Fruit fly (Drosophila melanogaster): Measurements from ENCODE around the gene Dip-B.

Dip-B gene

DNA sequence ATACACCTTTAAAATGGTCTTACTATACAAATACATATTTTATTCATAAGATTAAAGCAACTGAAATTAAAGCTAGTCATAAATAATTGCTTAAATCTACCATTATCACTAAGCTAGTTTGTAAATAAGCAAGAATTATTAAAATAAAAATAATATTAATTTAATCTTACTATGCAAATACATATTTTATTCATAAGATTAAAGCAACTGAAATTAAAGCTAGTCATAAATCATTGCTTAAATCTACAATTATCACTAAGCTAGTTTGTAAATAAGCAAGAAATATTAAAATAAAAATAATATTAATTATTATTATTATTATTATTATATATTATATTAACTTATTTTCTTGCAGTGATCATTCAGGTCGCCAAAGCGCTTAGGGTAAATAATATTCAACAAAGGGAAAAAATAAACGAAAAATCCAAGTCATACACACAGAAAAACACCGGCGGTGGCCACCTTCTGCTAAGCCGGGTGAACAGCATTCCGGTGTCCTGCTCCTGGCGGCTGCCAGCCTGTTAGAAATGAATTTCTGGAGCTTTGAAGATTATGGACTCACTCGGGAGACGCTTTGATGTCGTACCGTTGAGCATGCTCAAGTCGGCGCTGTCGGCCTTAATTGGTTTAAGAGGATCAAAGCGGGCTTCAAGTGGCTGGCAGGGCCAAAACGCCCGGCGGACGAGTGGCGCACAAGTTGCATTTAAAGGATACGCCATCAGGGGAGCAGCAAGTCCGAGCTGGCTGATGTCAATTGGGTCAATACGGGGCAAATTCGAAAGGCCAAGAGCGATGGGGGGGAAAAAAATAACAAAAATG lies 22.0 kb downstream of the Dip-B start (continued):
- TF ChIP-seq fd96Cb (tag; optimal IDR thresholded peaks at IDR 0.05) (peak; percentile 29), CG12155 (GFP tag; optimal IDR thresholded peaks at IDR 0.05) (no peak), Oaz (GFP tag; IDR thresholded peaks at IDR 0.05) (no peak), tna (GFP tag; IDR thresholded peaks at IDR 0.05; ENCODE audit: partially characterized antibody) (no peak), CG6854 (GFP tag; optimal IDR thresholded peaks at IDR 0.05) (no peak), Blimp-1 (GFP tag; optimal IDR thresholded peaks at IDR 0.05) (peak; percentile 57), pzg (GFP tag; optimal IDR thresholded peaks at IDR 0.05) (no peak), CG9932 (GFP tag; IDR thresholded peaks at IDR 0.05) (no peak), sima (GFP tag; optimal IDR thresholded peaks at IDR 0.05) (no peak), CG8765 (GFP tag; IDR thresholded peaks at IDR 0.05) (no peak), Ada2b (GFP tag; IDR thresholded peaks at IDR 0.05) (0 out of 2 replicates have a peak, but pooled peaks have one; percentile 3), CG1602 (GFP tag; optimal IDR thresholded peaks at IDR 0.05) (no peak), Dek (tag; optimal IDR thresholded peaks at IDR 0.05) (peak; percentile 29), Atf3 (GFP tag; optimal IDR thresholded peaks at IDR 0.05) (no peak), Hey (tag; optimal IDR thresholded peaks at IDR 0.05) (no peak), vfl (GFP tag; optimal IDR thresholded peaks at IDR 0.05) (no peak), TFAM (GFP tag; optimal IDR thresholded peaks at IDR 0.05) (no peak), amos (GFP tag; IDR thresholded peaks at IDR 0.05; ENCODE audit: partially characterized antibody) (no peak), CG6683 (GFP tag; optimal IDR thresholded peaks at IDR 0.05) (no peak), Bgb (GFP tag; IDR thresholded peaks at IDR 0.05; ENCODE audit: partially characterized antibody) (0 out of 2 replicates have a peak, but pooled peaks have one; percentile 6), CG32772 (GFP tag; IDR thresholded peaks at IDR 0.05) (no peak), CG10321 (GFP tag; IDR thresholded peaks at IDR 0.05) (no peak), CG10267 (tag; optimal IDR thresholded peaks at IDR 0.05) (peak; percentile 31), Fer1 (GFP tag; optimal IDR thresholded peaks at IDR 0.05) (peak; percentile 54), CG12769 (tag; optimal IDR thresholded peaks at IDR 0.05) (no peak), peb (GFP tag; IDR thresholded peaks at IDR 0.05) (no peak), az2 (GFP tag; optimal IDR thresholded peaks at IDR 0.05) (peak; percentile 34), E2f2 (GFP tag; IDR thresholded peaks at IDR 0.05) (peak; percentile 13; the same call in 1 of the 2 replicates), wdn (GFP tag; IDR thresholded peaks at IDR 0.05) (no peak), CG4360 (GFP tag; IDR thresholded peaks at IDR 0.05) (no peak), pfk (GFP tag; optimal IDR thresholded peaks at IDR 0.05) (no peak), tio (GFP tag; optimal IDR thresholded peaks at IDR 0.05) (peak; percentile 11), CG10654 (GFP tag; optimal IDR thresholded peaks at IDR 0.05) (no peak), Scr (GFP tag; IDR thresholded peaks at IDR 0.05; ENCODE audit: partially characterized antibody) (no peak), CG17912 (GFP tag; optimal IDR thresholded peaks at IDR 0.05) (no peak)

DNA sequence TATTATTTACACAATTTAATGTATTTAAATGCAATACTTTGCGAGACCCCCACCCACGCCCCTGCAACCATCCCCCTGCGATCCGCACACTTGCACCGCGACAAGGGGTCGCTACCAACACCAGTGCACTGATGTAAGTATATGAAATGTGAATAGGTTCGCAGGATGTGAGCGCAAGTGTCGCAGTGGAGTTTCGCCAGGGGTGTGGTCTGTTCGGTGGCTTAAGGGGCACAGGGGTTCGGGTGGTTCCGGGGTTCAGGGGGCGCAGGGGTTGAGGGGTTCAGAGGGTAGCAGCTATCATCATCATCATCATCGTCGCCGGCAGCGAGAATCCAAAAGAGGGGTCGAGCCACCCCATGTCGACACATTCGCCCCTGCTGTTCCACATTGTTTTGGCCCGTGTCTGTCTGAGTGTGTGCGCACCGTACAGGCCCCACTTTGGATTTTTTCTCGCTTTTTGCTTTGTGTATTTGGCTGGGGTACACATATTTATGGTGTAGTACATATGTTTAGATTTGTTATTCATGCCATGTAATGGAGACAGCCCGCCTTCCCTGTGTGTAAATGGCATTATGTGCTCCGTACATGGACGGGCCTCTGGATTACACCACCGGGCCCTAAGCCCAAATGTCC lies 23.0 kb downstream of the Dip-B start:
- TF ChIP-seq CG13894 (tag; optimal IDR thresholded peaks at IDR 0.05) (peak; percentile 23), CG17186 (GFP tag; optimal IDR thresholded peaks at IDR 0.05) (no peak), mirr (GFP tag; optimal IDR thresholded peaks at IDR 0.05) (peak; percentile 59), CG10565 (GFP tag; optimal IDR thresholded peaks at IDR 0.05) (no peak), CG11093 (GFP tag; IDR thresholded peaks at IDR 0.05) (no peak), Blimp-1 (GFP tag; optimal IDR thresholded peaks at IDR 0.05) (no peak), D19B (GFP tag; optimal IDR thresholded peaks at IDR 0.05) (peak; percentile 75), dati (GFP tag; IDR thresholded peaks at IDR 0.05) (no peak), CG14860 (GFP tag; IDR thresholded peaks at IDR 0.05; ENCODE audit: partially characterized antibody) (no peak), gcm2 (GFP tag; optimal IDR thresholded peaks at IDR 0.05) (no peak), CG30020 (tag; optimal IDR thresholded peaks at IDR 0.05) (no peak), Meics (GFP tag; optimal IDR thresholded peaks at IDR 0.05) (no peak), fd64A (GFP tag; optimal IDR thresholded peaks at IDR 0.05) (no peak), sima (GFP tag; optimal IDR thresholded peaks at IDR 0.05) (no peak), nau (GFP tag; optimal IDR thresholded peaks at IDR 0.05) (no peak), CG4730 (GFP tag; IDR thresholded peaks at IDR 0.05) (no peak), CG12391 (tag; optimal IDR thresholded peaks at IDR 0.05) (no peak)

All from whole organism, embryonic.